Fruit fly (Drosophila melanogaster): ENCODE results near the gene jumu.

dm6 chr3R:10389877-10390468, 40.0 kb downstream of the jumu start:
- TF ChIP-seq jing (GFP tag; optimal IDR thresholded peaks at IDR 0.05) (no peak), CG6854 (GFP tag; optimal IDR thresholded peaks at IDR 0.05) (no peak), E2f1 (GFP tag; IDR thresholded peaks at IDR 0.05) (no peak), CG7786 (GFP tag; optimal IDR thresholded peaks at IDR 0.05) (no peak)
